In the genomic region with DNA sequence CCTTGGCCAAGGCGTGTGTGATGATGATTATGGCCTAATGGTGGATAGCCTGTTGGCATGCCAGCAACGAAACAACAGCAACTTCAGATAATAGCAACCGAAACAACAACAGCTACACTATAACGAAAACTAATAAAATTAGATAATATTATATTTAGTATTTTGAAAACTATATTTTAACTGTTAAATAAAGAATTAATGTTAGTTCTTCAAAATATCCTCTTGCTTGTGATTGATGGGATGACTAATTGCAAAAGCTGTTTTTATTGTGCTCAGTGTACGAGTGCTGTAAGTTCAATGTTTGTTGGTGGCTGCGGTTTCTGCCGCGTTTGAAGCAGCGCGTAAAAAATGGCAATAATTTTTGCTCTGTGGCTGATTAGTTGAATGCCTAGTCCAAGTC, we compare ENCODE assay signal across 3 fruit fly cellular contexts.
TF ChIP-seq lines count a peak whose summit lies in the region.

No protein-coding gene starts in this region.

- no peak for TF ChIP-seq CTCF in whole organism, embryonic (GFP tag; optimal IDR thresholded peaks at IDR 0.05; lab: Kevin White, UChicago)

TF ChIP-seq in whole organism, embryonic, 481 proteins besides CTCF, POLR2A, EP300 and RAD21 (continues in another document):
- TF ChIP-seq jing (GFP tag; optimal IDR thresholded peaks at IDR 0.05; lab: Kevin White, UChicago) (no peak), CG3281 (GFP tag; optimal IDR thresholded peaks at IDR 0.05; lab: Kevin White, UChicago) (no peak), Hr51 (GFP tag; optimal IDR thresholded peaks at IDR 0.05; lab: Kevin White, UChicago) (peak in 1 of 2 experiments; percentile 9), gem (tag; optimal IDR thresholded peaks at IDR 0.05; lab: Kevin White, UChicago) (no peak), gsb (GFP tag; IDR thresholded peaks at IDR 0.05; lab: Robert Waterston, UW) (no peak), sd (tag; optimal IDR thresholded peaks at IDR 0.05; lab: Kevin White, UChicago) (no peak), CG17802 (tag; optimal IDR thresholded peaks at IDR 0.05; lab: Kevin White, UChicago) (no peak), CG12219 (GFP tag; optimal IDR thresholded peaks at IDR 0.05; lab: Kevin White, UChicago) (no peak), Sry-β (GFP tag; optimal IDR thresholded peaks at IDR 0.05; lab: Kevin White, UChicago) (no peak), dmrt11E (tag; optimal IDR thresholded peaks at IDR 0.05; lab: Kevin White, UChicago) (peak; percentile 17), Sox102F (GFP tag; optimal IDR thresholded peaks at IDR 0.05; lab: Kevin White, UChicago) (peak; percentile 33), Myb (GFP tag; optimal IDR thresholded peaks at IDR 0.05; lab: Kevin White, UChicago) (no peak), CG5245 (GFP tag; optimal IDR thresholded peaks at IDR 0.05; lab: Kevin White, UChicago) (no peak), fd64A (GFP tag; optimal IDR thresholded peaks at IDR 0.05; lab: Kevin White, UChicago) (no peak), Hand (GFP tag; optimal IDR thresholded peaks at IDR 0.05; lab: Kevin White, UChicago) (no peak), CG17385 (GFP tag; optimal IDR thresholded peaks at IDR 0.05; lab: Kevin White, UChicago) (no peak), btn (GFP tag; optimal IDR thresholded peaks at IDR 0.05; lab: Kevin White, UChicago) (no peak), Ptx1 (GFP tag; IDR thresholded peaks at IDR 0.05; lab: Robert Waterston, UW) (0 out of 2 replicates have a peak, but pooled peaks have one; percentile 28), CG10274 (GFP tag; optimal IDR thresholded peaks at IDR 0.05; lab: Kevin White, UChicago) (no peak), ash1 (GFP tag; optimal IDR thresholded peaks at IDR 0.05; lab: Kevin White, UChicago) (no peak), pan (optimal IDR thresholded peaks at IDR 0.05; lab: Kevin White, UChicago) (no peak), pan (GFP tag; optimal IDR thresholded peaks at IDR 0.05 in 1 of 2, IDR thresholded peaks at IDR 0.05 in 1 of 2) (peak in 1 of 2 experiments; percentile 25), bigmax (GFP tag; optimal IDR thresholded peaks at IDR 0.05; lab: Kevin White, UChicago) (no peak), en (GFP tag; optimal IDR thresholded peaks at IDR 0.05; lab: Kevin White, UChicago) (no peak), tgo (GFP tag; IDR thresholded peaks at IDR 0.05; lab: Robert Waterston, UW) (0 out of 3 replicates have a peak, but pooled peaks have one; percentile 21), NfI (GFP tag; optimal IDR thresholded peaks at IDR 0.05; lab: Kevin White, UChicago) (no peak), Spps (tag; optimal IDR thresholded peaks at IDR 0.05; lab: Kevin White, UChicago) (no peak), E2f1 (GFP tag; IDR thresholded peaks at IDR 0.05; lab: Robert Waterston, UW) (no peak), CG4282 (GFP tag; optimal IDR thresholded peaks at IDR 0.05; lab: Kevin White, UChicago) (no peak)

TF ChIP-seq in whole organism, prepupa, 60 proteins besides CTCF, POLR2A, EP300 and RAD21 (continues in another document):
- TF ChIP-seq Smox (GFP tag; optimal IDR thresholded peaks at IDR 0.05; lab: Kevin White, UChicago) = no peak
- TF ChIP-seq CG8632 (GFP tag; optimal IDR thresholded peaks at IDR 0.05; lab: Kevin White, UChicago) = peak; percentile 19
- no peak for TF ChIP-seq CG16779 (tag; optimal IDR thresholded peaks at IDR 0.05; lab: Kevin White, UChicago)
- TF ChIP-seq dsx (GFP tag; optimal IDR thresholded peaks at IDR 0.05; lab: Kevin White, UChicago; ENCODE audit: poor library complexity, severe bottlenecking) = peak; percentile 13
- peak; percentile 6 for TF ChIP-seq fd59A (GFP tag; optimal IDR thresholded peaks at IDR 0.05; lab: Kevin White, UChicago)
- TF ChIP-seq cyc (GFP tag; optimal IDR thresholded peaks at IDR 0.05; lab: Kevin White, UChicago) = no peak
- no peak for TF ChIP-seq CG6792 (GFP tag; optimal IDR thresholded peaks at IDR 0.05; lab: Kevin White, UChicago)
- TF ChIP-seq fd85E (GFP tag; optimal IDR thresholded peaks at IDR 0.05; lab: Kevin White, UChicago) = no peak
- TF ChIP-seq acj6 (GFP tag; optimal IDR thresholded peaks at IDR 0.05; lab: Kevin White, UChicago) = peak; percentile 44
- TF ChIP-seq CG3919 (GFP tag; optimal IDR thresholded peaks at IDR 0.05; lab: Kevin White, UChicago) = peak; percentile 46
- peak; percentile 31; the same call in 1 of the 2 replicates for TF ChIP-seq Gug (GFP tag; IDR thresholded peaks at IDR 0.05; lab: Robert Waterston, UW)
- TF ChIP-seq Ets21C (GFP tag; optimal IDR thresholded peaks at IDR 0.05; lab: Kevin White, UChicago) = no peak
- TF ChIP-seq Hr4 (GFP tag; optimal IDR thresholded peaks at IDR 0.05; lab: Kevin White, UChicago) = peak; percentile 61
- TF ChIP-seq spab (GFP tag; optimal IDR thresholded peaks at IDR 0.05; lab: Kevin White, UChicago) = peak; percentile 7
- TF ChIP-seq CG11902 (GFP tag; optimal IDR thresholded peaks at IDR 0.05; lab: Kevin White, UChicago) = no peak
- TF ChIP-seq CG9139 (GFP tag; optimal IDR thresholded peaks at IDR 0.05; lab: Kevin White, UChicago) = no peak
- peak; percentile 70 for TF ChIP-seq CG15336 (GFP tag; IDR thresholded peaks at IDR 0.05; lab: Robert Waterston, UW)
- peak; percentile 58 for TF ChIP-seq CG10631 (GFP tag; optimal IDR thresholded peaks at IDR 0.05; lab: Kevin White, UChicago)
- TF ChIP-seq salr (GFP tag; optimal IDR thresholded peaks at IDR 0.05; lab: Kevin White, UChicago) = peak in 1 of 2 experiments; percentile 17
- peak; percentile 54 for TF ChIP-seq achi (GFP tag; optimal IDR thresholded peaks at IDR 0.05; lab: Kevin White, UChicago)
- no peak for TF ChIP-seq CG1621 (tag; optimal IDR thresholded peaks at IDR 0.05; lab: Kevin White, UChicago)
- peak; percentile 64 for TF ChIP-seq eg (GFP tag; IDR thresholded peaks at IDR 0.05; lab: Robert Waterston, UW)
- peak; percentile 32; the same call in 1 of the 2 replicates for TF ChIP-seq CG11294 (GFP tag; IDR thresholded peaks at IDR 0.05; lab: Robert Waterston, UW)
- peak; percentile 56 for TF ChIP-seq OdsH (GFP tag; optimal IDR thresholded peaks at IDR 0.05; lab: Kevin White, UChicago)
- TF ChIP-seq vri (GFP tag; optimal IDR thresholded peaks at IDR 0.05; lab: Kevin White, UChicago) = no peak
- peak; percentile 21 for TF ChIP-seq pdm3 (GFP tag; optimal IDR thresholded peaks at IDR 0.05; lab: Kevin White, UChicago)
- TF ChIP-seq CG3032 (tag; optimal IDR thresholded peaks at IDR 0.05; lab: Kevin White, UChicago) = peak; percentile 42
- peak; percentile 22 for TF ChIP-seq net (GFP tag; optimal IDR thresholded peaks at IDR 0.05; lab: Kevin White, UChicago)
- peak; percentile 74 for TF ChIP-seq CG8119 (GFP tag; IDR thresholded peaks at IDR 0.05; lab: Robert Waterston, UW)
- no peak for TF ChIP-seq ss (GFP tag; optimal IDR thresholded peaks at IDR 0.05; lab: Kevin White, UChicago)

TF ChIP-seq in whole organism, pupa, 21 proteins besides CTCF, POLR2A, EP300 and RAD21:
- TF ChIP-seq CG32121 (GFP tag; IDR thresholded peaks at IDR 0.05; lab: Robert Waterston, UW) (no peak), CG10348 (GFP tag; IDR thresholded peaks at IDR 0.05; lab: Robert Waterston, UW) (no peak), CG4496 (GFP tag; IDR thresholded peaks at IDR 0.05; lab: Robert Waterston, UW) (peak; percentile 33; the same call in 1 of the 3 replicates), Ets98B (GFP tag; IDR thresholded peaks at IDR 0.05; lab: Robert Waterston, UW) (peak; percentile 47), fd96Ca (GFP tag; IDR thresholded peaks at IDR 0.05; lab: Robert Waterston, UW) (0 out of 3 replicates have a peak, but pooled peaks have one; percentile 24), Snoo (tag; optimal IDR thresholded peaks at IDR 0.05; lab: Kevin White, UChicago) (no peak), CG14655 (GFP tag; optimal IDR thresholded peaks at IDR 0.05; lab: Kevin White, UChicago) (peak; percentile 72), Pif1A (GFP tag; optimal IDR thresholded peaks at IDR 0.05; lab: Kevin White, UChicago) (peak; percentile 6), D1 (tag; optimal IDR thresholded peaks at IDR 0.05; lab: Kevin White, UChicago) (no peak), CG34367 (tag; optimal IDR thresholded peaks at IDR 0.05; lab: Kevin White, UChicago) (peak; percentile 43), EcR (GFP tag; optimal IDR thresholded peaks at IDR 0.05; lab: Kevin White, UChicago) (no peak), CG9948 (tag; optimal IDR thresholded peaks at IDR 0.05; lab: Kevin White, UChicago) (peak; percentile 74), CG15710 (tag; optimal IDR thresholded peaks at IDR 0.05; lab: Kevin White, UChicago) (peak; percentile 15), CG8159 (tag; optimal IDR thresholded peaks at IDR 0.05; lab: Kevin White, UChicago) (peak; percentile 28), CG8301 (tag; optimal IDR thresholded peaks at IDR 0.05; lab: Kevin White, UChicago) (peak; percentile 52), CG12605 (GFP tag; IDR thresholded peaks at IDR 0.05; lab: Robert Waterston, UW) (0 out of 2 replicates have a peak, but pooled peaks have one; percentile 32), CG13204 (GFP tag; optimal IDR thresholded peaks at IDR 0.05; lab: Kevin White, UChicago) (no peak), rn (GFP tag; IDR thresholded peaks at IDR 0.05; lab: Robert Waterston, UW) (no peak), gl (tag; optimal IDR thresholded peaks at IDR 0.05; lab: Kevin White, UChicago) (no peak), Pif1B (GFP tag; optimal IDR thresholded peaks at IDR 0.05; lab: Kevin White, UChicago) (peak; percentile 18), CG17806 (tag; optimal IDR thresholded peaks at IDR 0.05; lab: Kevin White, UChicago) (peak; percentile 61)
